Worm (Caenorhabditis elegans): Measurements from ENCODE around the gene aco-1.

DNA sequence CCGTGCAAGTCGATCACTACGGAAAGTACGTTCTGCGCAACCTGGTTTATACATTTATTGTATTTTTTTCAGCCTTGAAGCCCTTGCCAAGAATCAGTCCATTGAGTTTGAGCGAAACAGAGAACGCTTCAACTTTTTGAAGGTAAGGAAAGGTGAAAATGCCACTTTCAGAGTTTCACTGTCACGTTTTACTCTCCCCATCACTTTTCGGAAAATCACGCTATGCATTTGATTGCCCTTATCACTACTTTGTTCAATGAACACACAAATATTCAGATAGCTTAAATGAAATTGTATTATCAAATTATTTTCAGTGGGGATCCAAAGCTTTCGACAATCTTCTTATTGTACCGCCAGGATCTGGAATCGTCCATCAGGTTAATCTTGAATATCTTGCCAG lies 804 bp downstream of the aco-1 start:
- TF ChIP-seq ama-1 (optimal IDR thresholded peaks at IDR 0.05) (no peak), ama-1 (GFP tag; optimal IDR thresholded peaks at IDR 0.05) (no peak), die-1 (tag; optimal IDR thresholded peaks at IDR 0.05) (no peak), pha-4 (tag; optimal IDR thresholded peaks at IDR 0.05) (no peak), F39B2.1 (GFP tag; IDR thresholded peaks at IDR 0.05) (no peak), K11D2.4 (GFP tag; IDR thresholded peaks at IDR 0.05) (no peak)

Data from whole organism, young adult.